Worm (Caenorhabditis elegans) whole organism, L4 larva: ENCODE results near the gene F49C12.9.

Experiments used
- D1046.2 ChIP-seq: fragments of 200-800 bp; sonication (Bioruptor generic); IDR thresholded peaks from 2 replicates; pipeline ENCODE4 v1.3.6; 2022; ENCODE audit warnings: missing genetic modification characterization, missing compliant biosample characterization
- F10B5.3 ChIP-seq: sonication (generic microtip); optimal IDR thresholded peaks from 2 replicates; lab custom pipeline; 2016; ENCODE audit warnings: mild to moderate bottlenecking, missing genetic modification characterization, missing compliant biosample characterization
- F37D6.2 ChIP-seq: sonication (generic microtip); optimal IDR thresholded peaks from 2 replicates; lab custom pipeline; 2016; ENCODE audit warnings: mild to moderate bottlenecking, missing genetic modification characterization, missing compliant biosample characterization
- T20F7.1 ChIP-seq: fragments of 200-800 bp; sonication (Bioruptor generic); optimal IDR thresholded peaks from 2 replicates; lab custom pipeline; 2018; ENCODE audit warnings: mild to moderate bottlenecking, missing genetic modification characterization, missing compliant biosample characterization
- T26A8.4 ChIP-seq: fragments of 200-800 bp; sonication (Bioruptor generic); IDR thresholded peaks from 2 replicates; pipeline ENCODE4 v1.3.6; 2022; ENCODE audit warnings: missing genetic modification characterization, missing compliant biosample characterization
- Y48G9A.11 ChIP-seq: fragments of 200-800 bp; sonication (Bioruptor generic); IDR thresholded peaks from 2 replicates; pipeline ENCODE4 v1.3.6; 2022; ENCODE audit warnings: missing genetic modification reagents, missing genetic modification characterization, missing compliant biosample characterization
- Y5F2A.4 ChIP-seq: fragments of 200-800 bp; sonication (Bioruptor generic); optimal IDR thresholded peaks from 2 replicates; lab custom pipeline; 2018; ENCODE audit warnings: mild to moderate bottlenecking, missing genetic modification characterization, missing compliant biosample characterization
- Y75B8A.6 ChIP-seq: fragments of 200-800 bp; sonication (Bioruptor generic); IDR thresholded peaks from 2 replicates; pipeline ENCODE4 v1.3.6; 2022; ENCODE audit warnings: missing genetic modification reagents, missing genetic modification characterization, missing compliant biosample characterization
- ZK546.5 ChIP-seq, 2 experiments: sonication (generic microtip); optimal IDR thresholded peaks; 2 replicates each; lab custom pipeline; 2017; ENCODE audit warnings: missing biosample characterization in 2 of 2, missing genetic modification characterization in 2 of 2
- aha-1 ChIP-seq: fragments of 150-350 bp; peaks from one replicate; lab custom pipeline; 2014; ENCODE audit warnings: missing biosample characterization, missing genetic modification characterization
- ama-1 ChIP-seq: fragments of 150-350 bp; optimal IDR thresholded peaks from 2 replicates; lab custom pipeline; 2014; ENCODE audit warnings: inconsistent platforms, mixed read lengths
- daf-16 ChIP-seq, 3 experiments: sonication (generic microtip); optimal IDR thresholded peaks; 2 replicates each; lab custom pipeline; 2016 to 2017; ENCODE audit warnings: missing genetic modification characterization in 3 of 3, missing genetic modification reagents in 3 of 3, mild to moderate bottlenecking in 2 of 3, missing compliant biosample characterization in 2 of 3, missing biosample characterization in 1 of 3, moderate library complexity in 1 of 3
- daf-8 ChIP-seq: fragments of 200-800 bp; sonication (Bioruptor generic); IDR thresholded peaks from 2 replicates; pipeline ENCODE4 v1.3.6; 2022; ENCODE audit warnings: missing genetic modification characterization, missing compliant biosample characterization
- dve-1 ChIP-seq: sonication (generic microtip); optimal IDR thresholded peaks from 2 replicates; lab custom pipeline; 2017; ENCODE audit warnings: antibody characterized with exemption, mild to moderate bottlenecking, missing genetic modification characterization, missing compliant biosample characterization; ENCODE audit not compliant: insufficient read depth
- fos-1 ChIP-seq: fragments of 150-350 bp; optimal IDR thresholded peaks from 2 replicates; lab custom pipeline; 2014; ENCODE audit warnings: missing biosample characterization, missing genetic modification characterization
- hmg-1.1 ChIP-seq: fragments of 200-800 bp; sonication (Bioruptor generic); IDR thresholded peaks from 2 replicates; pipeline ENCODE4 v1.3.6; 2022; ENCODE audit warnings: missing genetic modification reagents, missing genetic modification characterization, missing compliant biosample characterization
- jun-1 ChIP-seq: fragments of 150-350 bp; optimal IDR thresholded peaks from 2 replicates; lab custom pipeline; 2014; ENCODE audit warnings: missing biosample characterization, missing genetic modification reagents, missing genetic modification characterization
- lin-13 ChIP-seq: fragments of 150-350 bp; optimal IDR thresholded peaks from 2 replicates; lab custom pipeline; 2014; ENCODE audit warnings: missing biosample characterization, missing genetic modification reagents, missing genetic modification characterization
- lin-29 ChIP-seq: fragments of 200-800 bp; sonication (Bioruptor generic); IDR thresholded peaks from 2 replicates; pipeline ENCODE4 v1.3.6; 2022; ENCODE audit warnings: missing genetic modification reagents, missing genetic modification characterization, missing compliant biosample characterization
- lin-38 ChIP-seq: fragments of 200-800 bp; sonication (Bioruptor generic); IDR thresholded peaks from 2 replicates; pipeline ENCODE4 v1.3.6; 2022; ENCODE audit warnings: missing genetic modification reagents, missing genetic modification characterization, missing compliant biosample characterization
- lin-39 ChIP-seq: fragments of 150-350 bp; optimal IDR thresholded peaks from 2 replicates; lab custom pipeline; 2014; ENCODE audit warnings: missing biosample characterization, missing genetic modification reagents, missing genetic modification characterization
- madf-5 ChIP-seq, 2 experiments: fragments of 200-800 bp; sonication (Bioruptor generic); IDR thresholded peaks; 2 replicates each; pipeline ENCODE4 v1.3.6; 2022; ENCODE audit warnings: missing compliant biosample characterization in 2 of 2, missing genetic modification characterization in 2 of 2
- madf-9 ChIP-seq: fragments of 200-800 bp; sonication (Bioruptor generic); conservative IDR thresholded peaks from 2 replicates; pipeline ENCODE4 v1.3.6; 2022; ENCODE audit warnings: missing genetic modification reagents, missing genetic modification characterization, missing compliant biosample characterization
- mdl-1 ChIP-seq, 2 experiments: fragments of 150-350 bp in 1 of 2; sonication (generic microtip) in 1 of 2; optimal IDR thresholded peaks; 2 replicates each; lab custom pipeline; 2014 to 2017; ENCODE audit warnings: missing biosample characterization in 2 of 2, missing genetic modification characterization in 2 of 2
- mep-1 ChIP-seq: fragments of 150-350 bp; sonication (generic microtip); optimal IDR thresholded peaks from 3 replicates; lab custom pipeline; 2014; ENCODE audit warnings: missing biosample characterization, missing genetic modification characterization
- nhr-237 ChIP-seq: sonication (generic microtip); optimal IDR thresholded peaks from 2 replicates; lab custom pipeline; 2017; ENCODE audit warnings: missing biosample characterization, missing genetic modification characterization
- nhr-25 ChIP-seq: sonication (generic microtip); optimal IDR thresholded peaks from 2 replicates; lab custom pipeline; 2017; ENCODE audit warnings: missing genetic modification characterization, mild to moderate bottlenecking, missing compliant biosample characterization, antibody characterized with exemption, moderate library complexity, borderline replicate concordance; ENCODE audit not compliant: insufficient read depth
- nhr-28 ChIP-seq: fragments of 150-350 bp; optimal IDR thresholded peaks from 2 replicates; lab custom pipeline; 2014; ENCODE audit warnings: missing biosample characterization, missing genetic modification characterization
- nhr-48 ChIP-seq: sonication (generic microtip); optimal IDR thresholded peaks from 2 replicates; lab custom pipeline; 2016; ENCODE audit warnings: mild to moderate bottlenecking, missing genetic modification characterization, missing compliant biosample characterization
- nhr-76 ChIP-seq: fragments of 150-350 bp; optimal IDR thresholded peaks from 2 replicates; lab custom pipeline; 2014; ENCODE audit warnings: missing biosample characterization, missing genetic modification characterization
- pha-4 ChIP-seq, 2 experiments: fragments of 150-350 bp in 1 of 2; fragments of 200-800 bp in 1 of 2; sonication (Bioruptor generic) in 1 of 2; IDR thresholded peaks in 1 of 2; optimal IDR thresholded peaks in 1 of 2; 2 replicates each; pipeline versions ENCODE4 v1.3.6 to Lab custom; 2014 to 2022; ENCODE audit warnings: missing genetic modification characterization in 2 of 2, missing genetic modification reagents in 2 of 2, missing biosample characterization in 1 of 2, missing compliant biosample characterization in 1 of 2
- pqm-1 ChIP-seq: sonication (generic microtip); optimal IDR thresholded peaks from 2 replicates; lab custom pipeline; 2017; ENCODE audit warnings: missing biosample characterization, missing genetic modification characterization
- rbr-2 ChIP-seq: sonication (generic microtip); optimal IDR thresholded peaks from 2 replicates; lab custom pipeline; 2016; ENCODE audit warnings: missing genotype, missing genetic modification characterization, missing compliant biosample characterization
- set-16 ChIP-seq: fragments of 200-800 bp; sonication (Bioruptor generic); IDR thresholded peaks from 2 replicates; pipeline ENCODE4 v1.3.6; 2022; ENCODE audit warnings: missing genetic modification reagents, missing genetic modification characterization, missing compliant biosample characterization
- spr-1 ChIP-seq: sonication (generic microtip); optimal IDR thresholded peaks from 2 replicates; lab custom pipeline; 2016; ENCODE audit warnings: mild to moderate bottlenecking, missing genetic modification characterization, missing compliant biosample characterization
- tra-1 ChIP-seq: fragments of 200-800 bp; sonication (Bioruptor generic); IDR thresholded peaks from 2 replicates; pipeline ENCODE4 v1.3.6; 2022; ENCODE audit warnings: missing genetic modification reagents, missing genetic modification characterization, missing compliant biosample characterization
- zip-2 ChIP-seq: fragments of 150-350 bp; optimal IDR thresholded peaks from 2 replicates; lab custom pipeline; 2014; ENCODE audit warnings: missing biosample characterization, missing genetic modification characterization
- ztf-7 ChIP-seq: fragments of 150-350 bp; optimal IDR thresholded peaks from 2 replicates; lab custom pipeline; 2014; ENCODE audit warnings: missing biosample characterization, missing genetic modification characterization

The F49C12.9 gene

ce11 chrIV:9341591-9341990 is 25.6 kb upstream of the F49C12.9 start, which contains the start of gene vps-26 (continued):
- TF ChIP-seq T26A8.4 (GFP tag; lab: Robert Waterston, UW) (no peak), nhr-76 (tag; lab: Kevin White, UChicago) (no peak), pha-4 (GFP tag; IDR thresholded peaks at IDR 0.05; lab: Robert Waterston, UW) (no peak), pha-4 (tag; optimal IDR thresholded peaks at IDR 0.05; lab: Kevin White, UChicago) (no peak), nhr-237 (no peak), nhr-48 (tag; lab: Kevin White, UChicago) (no peak), mdl-1 (tag; optimal IDR thresholded peaks at IDR 0.05; lab: Kevin White, UChicago) (no peak), pqm-1 (tag; lab: Kevin White, UChicago) (peak; percentile 13), mep-1 (peak; percentile 14), jun-1 (tag; lab: Kevin White, UChicago) (no peak), F10B5.3 (tag; lab: Kevin White, UChicago) (no peak), D1046.2 (GFP tag; lab: Robert Waterston, UW) (no peak), nhr-28 (tag; lab: Kevin White, UChicago) (peak; percentile 15), lin-29 (GFP tag; lab: Robert Waterston, UW) (no peak), Y48G9A.11 (GFP tag; lab: Robert Waterston, UW) (no peak), Y5F2A.4 (no peak), tra-1 (GFP tag; lab: Robert Waterston, UW) (no peak), zip-2 (tag; lab: Kevin White, UChicago) (no peak), ztf-7 (tag; lab: Kevin White, UChicago) (no peak), set-16 (GFP tag; lab: Robert Waterston, UW) (no peak), dve-1 (tag; lab: Kevin White, UChicago) (peak; percentile 52), ZK546.5 (tag; optimal IDR thresholded peaks at IDR 0.05; lab: Kevin White, UChicago) (no peak), fos-1 (tag; lab: Kevin White, UChicago) (no peak), madf-9 (GFP tag; lab: Robert Waterston, UW) (no peak), T20F7.1 (no peak), ama-1 (lab: Kevin White, UChicago) (peak; percentile 26), spr-1 (no peak), nhr-25 (tag; lab: Kevin White, UChicago) (no peak), lin-39 (tag; lab: Kevin White, UChicago) (no peak), hmg-1.1 (no peak), Y75B8A.6 (no peak), madf-5 (GFP tag; IDR thresholded peaks at IDR 0.05; lab: Robert Waterston, UW) (no peak), rbr-2 (no peak), lin-13 (GFP tag; lab: Kevin White, UChicago) (no peak), lin-38 (GFP tag; lab: Robert Waterston, UW) (peak; percentile 92), aha-1 (tag; lab: Kevin White, UChicago) (no peak), F37D6.2 (no peak), daf-8 (GFP tag; lab: Robert Waterston, UW) (no peak)

ce11 chrIV:9339205-9339604 is 23.2 kb upstream of the F49C12.9 start, which contains the start of gene T20D3.6:
Gene T20D3.6 (minus strand): TSS chrIV:9339305.
- TF ChIP-seq mdl-1 (tag; optimal IDR thresholded peaks at IDR 0.05; lab: Kevin White, UChicago) (no peak), T20F7.1 (peak; percentile 28), nhr-48 (tag; lab: Kevin White, UChicago) (no peak), daf-16 (GFP tag; optimal IDR thresholded peaks at IDR 0.05; lab: Kevin White, UChicago) (no peak), daf-16 (tag; optimal IDR thresholded peaks at IDR 0.05; lab: Kevin White, UChicago) (peak; percentile 17)
- TF ChIP-seq, all 104 proteins: peak for 2
